Fruit fly (Drosophila melanogaster): Measurements from ENCODE around the gene CG44158.

CG44158 gene

dm6 chr3R:18243000-18243399 lies 34.4 kb downstream of the CG44158 start:
- TF ChIP-seq CG17806 (tag; optimal IDR thresholded peaks at IDR 0.05) (no peak), Snoo (tag; optimal IDR thresholded peaks at IDR 0.05) (no peak), CG12605 (GFP tag; IDR thresholded peaks at IDR 0.05) (no peak), Pif1B (GFP tag; optimal IDR thresholded peaks at IDR 0.05) (no peak), fd96Ca (GFP tag; IDR thresholded peaks at IDR 0.05) (no peak), CG14655 (GFP tag; optimal IDR thresholded peaks at IDR 0.05) (no peak), CG13204 (GFP tag; optimal IDR thresholded peaks at IDR 0.05) (no peak), EcR (GFP tag; optimal IDR thresholded peaks at IDR 0.05) (no peak), CG8159 (tag; optimal IDR thresholded peaks at IDR 0.05) (no peak), Pif1A (GFP tag; optimal IDR thresholded peaks at IDR 0.05) (no peak), CG8301 (tag; optimal IDR thresholded peaks at IDR 0.05) (no peak), rn (GFP tag; IDR thresholded peaks at IDR 0.05) (no peak), gl (tag; optimal IDR thresholded peaks at IDR 0.05) (no peak)

dm6 chr3R:18243718-18244170 lies 35.2 kb downstream of the CG44158 start:
- TF ChIP-seq CG32121 (GFP tag; IDR thresholded peaks at IDR 0.05) (peak; percentile 55; the same call in 1 of the 2 replicates), CG4496 (GFP tag; IDR thresholded peaks at IDR 0.05) (peak; percentile 67), CG9948 (tag; optimal IDR thresholded peaks at IDR 0.05) (no peak), EcR (GFP tag; optimal IDR thresholded peaks at IDR 0.05) (no peak), Pif1B (GFP tag; optimal IDR thresholded peaks at IDR 0.05) (peak; percentile 39), CG13204 (GFP tag; optimal IDR thresholded peaks at IDR 0.05) (no peak), gl (tag; optimal IDR thresholded peaks at IDR 0.05) (no peak), CG15710 (tag; optimal IDR thresholded peaks at IDR 0.05) (peak; percentile 11), CG8301 (tag; optimal IDR thresholded peaks at IDR 0.05) (peak; percentile 9), CG10348 (GFP tag; IDR thresholded peaks at IDR 0.05) (no peak), rn (GFP tag; IDR thresholded peaks at IDR 0.05) (no peak), CG17806 (tag; optimal IDR thresholded peaks at IDR 0.05) (no peak), CG8159 (tag; optimal IDR thresholded peaks at IDR 0.05) (peak; percentile 16), D1 (tag; optimal IDR thresholded peaks at IDR 0.05) (no peak), CG34367 (tag; optimal IDR thresholded peaks at IDR 0.05) (no peak), CG12605 (GFP tag; IDR thresholded peaks at IDR 0.05) (no peak), CG14655 (GFP tag; optimal IDR thresholded peaks at IDR 0.05) (peak; percentile 39), Snoo (tag; optimal IDR thresholded peaks at IDR 0.05) (peak; percentile 37), fd96Ca (GFP tag; IDR thresholded peaks at IDR 0.05) (peak; percentile 71), Ets98B (GFP tag; IDR thresholded peaks at IDR 0.05) (peak; percentile 71), Pif1A (GFP tag; optimal IDR thresholded peaks at IDR 0.05) (peak; percentile 41)

dm6 chr3R:18244171-18245043 lies 35.8 kb downstream of the CG44158 start:
- peak; percentile 13; the same call in 1 of the 2 replicates for TF ChIP-seq CG12605 (GFP tag; IDR thresholded peaks at IDR 0.05)
- peak; percentile 19 for TF ChIP-seq Pif1A (GFP tag; optimal IDR thresholded peaks at IDR 0.05)
- TF ChIP-seq D1 (tag; optimal IDR thresholded peaks at IDR 0.05) = no peak
- TF ChIP-seq Pif1B (GFP tag; optimal IDR thresholded peaks at IDR 0.05) = peak; percentile 2
- no peak for TF ChIP-seq gl (tag; optimal IDR thresholded peaks at IDR 0.05)
- peak; percentile 39; the same call in 1 of the 3 replicates for TF ChIP-seq fd96Ca (GFP tag; IDR thresholded peaks at IDR 0.05)
- TF ChIP-seq CG9948 (tag; optimal IDR thresholded peaks at IDR 0.05) = no peak
- TF ChIP-seq CG8159 (tag; optimal IDR thresholded peaks at IDR 0.05) = no peak
- no peak for TF ChIP-seq CG14655 (GFP tag; optimal IDR thresholded peaks at IDR 0.05)
- TF ChIP-seq CG13204 (GFP tag; optimal IDR thresholded peaks at IDR 0.05) = peak; percentile 87
- peak; percentile 36; the same call in 1 of the 2 replicates for TF ChIP-seq CG32121 (GFP tag; IDR thresholded peaks at IDR 0.05)
- no peak for TF ChIP-seq CG15710 (tag; optimal IDR thresholded peaks at IDR 0.05)
- no peak for TF ChIP-seq CG10348 (GFP tag; IDR thresholded peaks at IDR 0.05)
- TF ChIP-seq EcR (GFP tag; optimal IDR thresholded peaks at IDR 0.05) = peak; percentile 93
- TF ChIP-seq Snoo (tag; optimal IDR thresholded peaks at IDR 0.05) = peak; percentile 31
- no peak for TF ChIP-seq CG34367 (tag; optimal IDR thresholded peaks at IDR 0.05)
- no peak for TF ChIP-seq CG4496 (GFP tag; IDR thresholded peaks at IDR 0.05)
- peak; percentile 61 for TF ChIP-seq Ets98B (GFP tag; IDR thresholded peaks at IDR 0.05)
- TF ChIP-seq rn (GFP tag; IDR thresholded peaks at IDR 0.05) = no peak
- peak; percentile 4 for TF ChIP-seq CG8301 (tag; optimal IDR thresholded peaks at IDR 0.05)
- TF ChIP-seq CG17806 (tag; optimal IDR thresholded peaks at IDR 0.05) = no peak

dm6 chr3R:18245044-18245596 lies 36.5 kb downstream of the CG44158 start:
- TF ChIP-seq CG4496 (GFP tag; IDR thresholded peaks at IDR 0.05) = 0 out of 3 replicates have a peak, but pooled peaks have one; percentile 9
- TF ChIP-seq CG10348 (GFP tag; IDR thresholded peaks at IDR 0.05) = no peak

- TF ChIP-seq fd96Ca (GFP tag; IDR thresholded peaks at IDR 0.05) = no peak
- no peak for TF ChIP-seq EcR (GFP tag; optimal IDR thresholded peaks at IDR 0.05)
- no peak for TF ChIP-seq CG8301 (tag; optimal IDR thresholded peaks at IDR 0.05)
- TF ChIP-seq CG12605 (GFP tag; IDR thresholded peaks at IDR 0.05) = no peak
- TF ChIP-seq CG34367 (tag; optimal IDR thresholded peaks at IDR 0.05) = no peak
- TF ChIP-seq rn (GFP tag; IDR thresholded peaks at IDR 0.05) = no peak
- no peak for TF ChIP-seq Ets98B (GFP tag; IDR thresholded peaks at IDR 0.05)
- TF ChIP-seq CG14655 (GFP tag; optimal IDR thresholded peaks at IDR 0.05) = no peak
- TF ChIP-seq CG13204 (GFP tag; optimal IDR thresholded peaks at IDR 0.05) = no peak
- TF ChIP-seq Snoo (tag; optimal IDR thresholded peaks at IDR 0.05) = no peak
Observed at dm6 chr3R:18246041-18246440, 37.5 kb downstream of the CG44158 start.
